Fruit fly (Drosophila melanogaster): ENCODE results near the gene CG31674.
A peak's percentile ranks its signal among the peaks of the same experiment; 100 is the strongest.

Gene CG31674

DNA sequence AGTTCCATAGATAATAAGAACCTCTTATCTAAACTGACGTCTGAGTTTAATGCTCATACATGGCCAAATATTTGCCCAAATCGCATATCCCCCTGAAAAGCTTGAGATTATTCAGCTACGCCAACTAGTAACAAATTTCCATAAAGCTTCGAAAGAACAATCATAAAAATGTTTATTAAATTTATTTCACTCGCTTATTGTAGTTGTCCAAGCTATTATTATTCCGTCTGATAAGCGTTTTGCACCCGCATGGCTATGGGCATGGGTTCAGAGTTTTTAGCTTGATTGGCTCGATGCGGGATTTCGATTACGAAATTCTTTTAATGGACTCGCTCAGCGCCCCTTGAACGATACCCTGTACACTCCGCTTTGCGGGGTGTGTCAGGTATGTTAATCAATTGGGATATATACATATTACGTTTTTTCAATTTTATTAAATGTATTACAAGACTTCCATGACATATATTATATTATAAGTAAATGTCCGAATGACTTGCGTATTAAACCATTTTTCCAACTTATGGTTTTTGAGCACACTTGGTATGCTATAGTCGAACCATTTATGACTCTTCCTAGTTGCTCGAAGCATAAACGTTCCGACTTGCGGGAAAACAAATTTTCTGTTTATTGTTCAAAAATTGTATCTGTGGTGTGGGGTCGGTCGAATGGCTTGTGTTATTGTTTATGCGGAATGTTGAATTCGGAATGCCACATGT, 25.3 kb upstream of the CG31674 start (continued):
- TF ChIP-seq grn (GFP tag; optimal IDR thresholded peaks at IDR 0.05) (peak; percentile 58), lola (GFP tag; optimal IDR thresholded peaks at IDR 0.05) (peak in 1 of 3 experiments; percentile 92), CG4820 (GFP tag; optimal IDR thresholded peaks at IDR 0.05) (peak; percentile 90), Mad (GFP tag; optimal IDR thresholded peaks at IDR 0.05) (peak; percentile 90), CG11504 (tag; optimal IDR thresholded peaks at IDR 0.05) (peak; percentile 95), danr (GFP tag; IDR thresholded peaks at IDR 0.05) (peak; percentile 90), stwl (tag; optimal IDR thresholded peaks at IDR 0.05) (peak; percentile 45), vvl (GFP tag; IDR thresholded peaks at IDR 0.05) (peak; percentile 98), abd-A (tag; optimal IDR thresholded peaks at IDR 0.05) (peak; percentile 92), lmd (GFP tag; IDR thresholded peaks at IDR 0.05) (peak; percentile 96), nmo (GFP tag; optimal IDR thresholded peaks at IDR 0.05) (peak; percentile 96), CG33557 (GFP tag; optimal IDR thresholded peaks at IDR 0.05) (peak; percentile 78), CG11560 (tag; IDR thresholded peaks at IDR 0.05) (peak; percentile 87), Stat92E (GFP tag; optimal IDR thresholded peaks at IDR 0.05) (peak in 1 of 3 experiments; percentile 87), seq (GFP tag; IDR thresholded peaks at IDR 0.05) (peak; percentile 97), D (optimal IDR thresholded peaks at IDR 0.05) (no peak), D (GFP tag; optimal IDR thresholded peaks at IDR 0.05) (peak; percentile 90), CG34422 (GFP tag; IDR thresholded peaks at IDR 0.05) (peak; percentile 95), CG5245 (GFP tag; optimal IDR thresholded peaks at IDR 0.05) (peak; percentile 89), Hmr (GFP tag; optimal IDR thresholded peaks at IDR 0.05) (peak; percentile 97), Lpt (GFP tag; optimal IDR thresholded peaks at IDR 0.05) (no peak), sqz (GFP tag; optimal IDR thresholded peaks at IDR 0.05) (peak; percentile 83), repo (GFP tag; optimal IDR thresholded peaks at IDR 0.05) (peak; percentile 21), cg (GFP tag; optimal IDR thresholded peaks at IDR 0.05) (no peak), CG7928 (GFP tag; optimal IDR thresholded peaks at IDR 0.05) (peak; percentile 68), nom (GFP tag; optimal IDR thresholded peaks at IDR 0.05) (peak; percentile 26), inv (GFP tag; IDR thresholded peaks at IDR 0.05; ENCODE audit: partially characterized antibody) (peak; percentile 73), CG9876 (GFP tag; optimal IDR thresholded peaks at IDR 0.05) (peak; percentile 34), CG10431 (GFP tag; optimal IDR thresholded peaks at IDR 0.05) (peak; percentile 77), CG10147 (GFP tag; optimal IDR thresholded peaks at IDR 0.05) (peak; percentile 92), ind (GFP tag; optimal IDR thresholded peaks at IDR 0.05) (peak; percentile 94), Taf1 (GFP tag; IDR thresholded peaks at IDR 0.05) (peak; percentile 85), CG1024 (GFP tag; IDR thresholded peaks at IDR 0.05) (peak; percentile 69), CG7357 (GFP tag; IDR thresholded peaks at IDR 0.05) (peak; percentile 90), da (GFP tag; optimal IDR thresholded peaks at IDR 0.05) (peak; percentile 21), CG15696 (tag; optimal IDR thresholded peaks at IDR 0.05) (peak; percentile 84), tio (GFP tag; optimal IDR thresholded peaks at IDR 0.05) (peak; percentile 94), CG2129 (GFP tag; IDR thresholded peaks at IDR 0.05; ENCODE audit: partially characterized antibody) (no peak), CG9932 (GFP tag; IDR thresholded peaks at IDR 0.05) (peak; percentile 95), lilli (GFP tag; optimal IDR thresholded peaks at IDR 0.05) (peak; percentile 95), ham (GFP tag; IDR thresholded peaks at IDR 0.05) (peak; percentile 88), BEAF-32 (GFP tag; optimal IDR thresholded peaks at IDR 0.05) (peak; percentile 7), CG14710 (tag; optimal IDR thresholded peaks at IDR 0.05) (peak; percentile 92), CG7372 (GFP tag; IDR thresholded peaks at IDR 0.05) (peak; percentile 92), E2f2 (GFP tag; IDR thresholded peaks at IDR 0.05) (peak; percentile 81), ap (GFP tag; IDR thresholded peaks at IDR 0.05) (peak; percentile 94), MTF-1 (GFP tag; optimal IDR thresholded peaks at IDR 0.05; ENCODE audit: borderline replicate concordance) (peak; percentile 87), Bgb (GFP tag; IDR thresholded peaks at IDR 0.05; ENCODE audit: partially characterized antibody) (peak; percentile 75), CG12769 (tag; optimal IDR thresholded peaks at IDR 0.05) (peak; percentile 97)

Data from whole organism, embryonic.